Fruit fly (Drosophila melanogaster) whole organism, wandering third instar larva: ENCODE data around the gene CG11977.

Source experiments
- CG32264 ChIP-seq: fragments of 200-800 bp; sonication (Bioruptor generic); optimal IDR thresholded peaks from 2 replicates; lab custom pipeline; 2016; ENCODE audit warnings: missing biosample characterization, missing genetic modification characterization
- CG9705 ChIP-seq: fragments of 200-800 bp; sonication (Bioruptor generic); optimal IDR thresholded peaks from 2 replicates; lab custom pipeline; 2018; ENCODE audit warnings: missing biosample characterization, mild to moderate bottlenecking, missing genetic modification characterization
- CrebA ChIP-seq: fragments of 200-800 bp; sonication (Bioruptor generic); optimal IDR thresholded peaks from 2 replicates; lab custom pipeline; 2016; ENCODE audit warnings: missing biosample characterization, mild to moderate bottlenecking, missing genetic modification characterization, borderline replicate concordance
- Dfd ChIP-seq: fragments of >200 bp; optimal IDR thresholded peaks from 2 replicates; lab custom pipeline; 2017; ENCODE audit warnings: missing biosample characterization, missing genetic modification characterization
- Dif ChIP-seq: fragments of 200-275, 200-300 bp; sonication (Bioruptor generic); optimal IDR thresholded peaks from 2 replicates; lab custom pipeline; 2018; ENCODE audit warnings: missing biosample characterization, missing genetic modification characterization; ENCODE audit not compliant: partially characterized antibody
- GATAd ChIP-seq: sonication (Bioruptor generic); optimal IDR thresholded peaks from 2 replicates; lab custom pipeline; 2016; ENCODE audit warnings: missing biosample characterization, missing genetic modification characterization
- HLH106 ChIP-seq: fragments of 200-800 bp; optimal IDR thresholded peaks from 3 replicates; lab custom pipeline; 2019; ENCODE audit warnings: missing biosample characterization, mild to moderate bottlenecking, missing genetic modification characterization, moderate library complexity
- Hnf4 ChIP-seq: fragments of 200-800 bp; sonication (Bioruptor generic); optimal IDR thresholded peaks from 2 replicates; lab custom pipeline; 2016; ENCODE audit warnings: missing biosample characterization, mild to moderate bottlenecking, missing genetic modification characterization
- Hr78 ChIP-seq: fragments of >200 bp; optimal IDR thresholded peaks from 2 replicates; lab custom pipeline; 2017; ENCODE audit warnings: missing biosample characterization, missing genetic modification characterization
- Hr83 ChIP-seq: fragments of 200-300 bp; sonication (Bioruptor generic); optimal IDR thresholded peaks from 2 replicates; lab custom pipeline; 2016; ENCODE audit warnings: missing biosample characterization, mild to moderate bottlenecking, missing genetic modification characterization, moderate library complexity; ENCODE audit not compliant: poor library complexity, severe bottlenecking
- Jra ChIP-seq: sonication (Bioruptor generic); optimal IDR thresholded peaks from 2 replicates; lab custom pipeline; 2016; ENCODE audit warnings: missing biosample characterization, missing genetic modification characterization
- Mio ChIP-seq: sonication (Bioruptor generic); optimal IDR thresholded peaks from 2 replicates; lab custom pipeline; 2016; ENCODE audit warnings: missing biosample characterization, missing genetic modification characterization
- Myc ChIP-seq: fragments of >200 bp; optimal IDR thresholded peaks from 2 replicates; lab custom pipeline; 2017
- OdsH ChIP-seq: fragments of 200-800 bp; sonication (Bioruptor generic); optimal IDR thresholded peaks from 2 replicates; lab custom pipeline; 2016; ENCODE audit warnings: missing biosample characterization, mild to moderate bottlenecking, missing genetic modification characterization
- Rel ChIP-seq, 2 experiments: fragments of 200-800 bp; sonication (Bioruptor generic) in 1 of 2; optimal IDR thresholded peaks; 2 replicates in 1 of 2; 3 replicates in 1 of 2; lab custom pipeline; 2016 to 2019; ENCODE audit warnings: mild to moderate bottlenecking in 2 of 2, missing biosample characterization in 2 of 2, missing genetic modification characterization in 2 of 2, moderate library complexity in 1 of 2
- Sp1 ChIP-seq: fragments of 200-800 bp; sonication (Bioruptor generic); optimal IDR thresholded peaks from 3 replicates; lab custom pipeline; 2019; ENCODE audit warnings: missing biosample characterization, mild to moderate bottlenecking, missing genetic modification characterization, moderate library complexity
- Vsx2 ChIP-seq: fragments of 200-300, 225-300 bp; sonication (Bioruptor generic); optimal IDR thresholded peaks from 2 replicates; lab custom pipeline; 2018; ENCODE audit warnings: missing biosample characterization, missing genetic modification characterization; ENCODE audit not compliant: partially characterized antibody
- br ChIP-seq: fragments of 200-800 bp; sonication (Bioruptor generic); optimal IDR thresholded peaks from 2 replicates; lab custom pipeline; 2016; ENCODE audit warnings: missing biosample characterization, missing genetic modification characterization
- brk ChIP-seq: fragments of 200-800 bp; sonication (Bioruptor generic); optimal IDR thresholded peaks from 2 replicates; lab custom pipeline; 2016; ENCODE audit warnings: missing biosample characterization, mild to moderate bottlenecking, missing genetic modification characterization
- dl ChIP-seq, 2 experiments: fragments of 175-275, 200-275 bp in 1 of 2; fragments of 200-275 bp in 1 of 2; sonication (Bioruptor generic); optimal IDR thresholded peaks; lab custom pipeline; 2018; ENCODE audit warnings: mild to moderate bottlenecking in 2 of 2, missing biosample characterization in 2 of 2, missing genetic modification characterization in 2 of 2, moderate library complexity in 2 of 2; ENCODE audit not compliant: partially characterized antibody in 2 of 2, insufficient read depth in 1 of 2
- dmrt93B ChIP-seq: fragments of 200-800 bp; sonication (Bioruptor generic); optimal IDR thresholded peaks from 2 replicates; lab custom pipeline; 2018; ENCODE audit warnings: missing biosample characterization, mild to moderate bottlenecking, missing genetic modification characterization
- dsf ChIP-seq: sonication (Bioruptor generic); optimal IDR thresholded peaks from 2 replicates; lab custom pipeline; 2016; ENCODE audit warnings: missing biosample characterization, missing genetic modification characterization, borderline replicate concordance
- ey ChIP-seq: fragments of 200-800 bp; sonication (Bioruptor generic); optimal IDR thresholded peaks from 2 replicates; lab custom pipeline; 2016; ENCODE audit warnings: missing biosample characterization, missing genetic modification characterization
- foxo ChIP-seq, 2 experiments: fragments of 200-800 bp; sonication (Bioruptor generic); optimal IDR thresholded peaks; 2 replicates in 1 of 2; 3 replicates in 1 of 2; lab custom pipeline; 2016 to 2017; ENCODE audit warnings: missing biosample characterization in 2 of 2, missing genetic modification characterization in 2 of 2
- fru ChIP-seq: fragments of 200-800 bp; sonication (Bioruptor generic); optimal IDR thresholded peaks from 3 replicates; lab custom pipeline; 2016; ENCODE audit warnings: missing biosample characterization, mild to moderate bottlenecking, missing genetic modification characterization
- h ChIP-seq: fragments of 200-800 bp; sonication (Bioruptor generic); optimal IDR thresholded peaks from 3 replicates; lab custom pipeline; 2016; ENCODE audit warnings: missing biosample characterization, mild to moderate bottlenecking, missing genetic modification characterization
- jim ChIP-seq: fragments of 175-275, 200-325 bp; sonication (Bioruptor generic); optimal IDR thresholded peaks from 2 replicates; lab custom pipeline; 2016; ENCODE audit warnings: missing biosample characterization, mild to moderate bottlenecking, missing genetic modification characterization
- lola ChIP-seq: fragments of >200 bp; optimal IDR thresholded peaks from 2 replicates; lab custom pipeline; 2017; ENCODE audit warnings: missing biosample characterization, missing genetic modification characterization
- pan ChIP-seq: fragments of >200 bp; optimal IDR thresholded peaks from 2 replicates; lab custom pipeline; 2017
- psq ChIP-seq: fragments of 200-800 bp; sonication (Bioruptor generic); optimal IDR thresholded peaks from 3 replicates; lab custom pipeline; 2017; ENCODE audit warnings: missing biosample characterization, mild to moderate bottlenecking, missing genetic modification characterization, moderate library complexity
- rgr ChIP-seq: fragments of 200-800 bp; sonication (Bioruptor generic); optimal IDR thresholded peaks from 3 replicates; lab custom pipeline; 2016; ENCODE audit warnings: missing biosample characterization, mild to moderate bottlenecking, missing genetic modification characterization
- sage ChIP-seq: fragments of 200-800 bp; sonication (Bioruptor generic); optimal IDR thresholded peaks from 2 replicates; lab custom pipeline; 2016; ENCODE audit warnings: missing biosample characterization, mild to moderate bottlenecking, missing genetic modification characterization
- sv ChIP-seq: fragments of 200-800 bp; sonication (Bioruptor generic); optimal IDR thresholded peaks from 3 replicates; lab custom pipeline; 2016; ENCODE audit warnings: missing biosample characterization, missing genetic modification characterization
- usp ChIP-seq: fragments of >200 bp; optimal IDR thresholded peaks from 2 replicates; lab custom pipeline; 2017; ENCODE audit warnings: missing biosample characterization, missing genetic modification characterization
- woc ChIP-seq: sonication (Bioruptor generic); optimal IDR thresholded peaks from 2 replicates; lab custom pipeline; 2016; ENCODE audit warnings: missing biosample characterization, mild to moderate bottlenecking, missing genetic modification characterization

CG11977 gene

dm6 chr3R:8984602-8985074 lies 12.9 kb upstream of the CG11977 start, which contains the start of gene CG11970:
Gene CG11970 (plus strand): TSS chr3R:8984718.
- TF ChIP-seq ey (GFP tag; lab: Kevin White, UChicago), result peak; percentile 37
- TF ChIP-seq dl (GFP tag; optimal IDR thresholded peaks at IDR 0.05; lab: Kevin White, UChicago; ENCODE audit: insufficient read depth in 1 of 2, partially characterized antibody in 2 of 2), result no peak
- no peak for TF ChIP-seq Hr78 (GFP tag; lab: Kevin White, UChicago)
- TF ChIP-seq Jra, result peak; percentile 31
- TF ChIP-seq dmrt93B (GFP tag; lab: Kevin White, UChicago), result no peak
- TF ChIP-seq HLH106, result peak; percentile 71
- peak; percentile 42 for TF ChIP-seq rgr
- TF ChIP-seq fru, result peak; percentile 44
- TF ChIP-seq usp (GFP tag; lab: Kevin White, UChicago), result no peak
- no peak for TF ChIP-seq Dfd (GFP tag; lab: Kevin White, UChicago)
- TF ChIP-seq CG9705 (GFP tag; lab: Kevin White, UChicago), result peak; percentile 62
- peak; percentile 25 for TF ChIP-seq Hr83 (GFP tag; lab: Kevin White, UChicago)
- peak; percentile 24 for TF ChIP-seq OdsH (GFP tag; lab: Kevin White, UChicago)
- no peak for TF ChIP-seq Mio (GFP tag; lab: Kevin White, UChicago)
- no peak for TF ChIP-seq Vsx2 (GFP tag; lab: Kevin White, UChicago)
- no peak for TF ChIP-seq sage (GFP tag; lab: Kevin White, UChicago)
- TF ChIP-seq brk (GFP tag; lab: Kevin White, UChicago), result no peak
- no peak for TF ChIP-seq dsf (GFP tag; lab: Kevin White, UChicago)
- TF ChIP-seq psq (GFP tag; lab: Kevin White, UChicago), result peak; percentile 26
- TF ChIP-seq woc, result peak; percentile 51
- peak; percentile 23 for TF ChIP-seq Myc (lab: Kevin White, UChicago)
- TF ChIP-seq Sp1 (GFP tag; lab: Kevin White, UChicago), result peak; percentile 42
- TF ChIP-seq pan, result no peak
- no peak for TF ChIP-seq lola (GFP tag; lab: Kevin White, UChicago)
- no peak for TF ChIP-seq Dif (GFP tag; lab: Kevin White, UChicago)
- no peak for TF ChIP-seq CrebA (GFP tag; lab: Kevin White, UChicago)
- TF ChIP-seq Rel (GFP tag; optimal IDR thresholded peaks at IDR 0.05; lab: Kevin White, UChicago), result no peak
- TF ChIP-seq Rel (tag; optimal IDR thresholded peaks at IDR 0.05; lab: Kevin White, UChicago), result peak; percentile 15
- TF ChIP-seq foxo (GFP tag; optimal IDR thresholded peaks at IDR 0.05; lab: Kevin White, UChicago), result peak in 1 of 2 experiments; percentile 48

dm6 chr3R:8992928-8993579 lies 4.4 kb upstream of the CG11977 start, which contains the start of gene CG11975:
Gene CG11975 (plus strand): TSS chr3R:8993253.
- peak; percentile 90 for TF ChIP-seq Hr83 (GFP tag; lab: Kevin White, UChicago)
- TF ChIP-seq sage (GFP tag; lab: Kevin White, UChicago), result no peak
- TF ChIP-seq fru, result peak; percentile 85
- TF ChIP-seq Rel (GFP tag; optimal IDR thresholded peaks at IDR 0.05; lab: Kevin White, UChicago), result no peak
- peak; percentile 69 for TF ChIP-seq Rel (tag; optimal IDR thresholded peaks at IDR 0.05; lab: Kevin White, UChicago)
- peak; percentile 28 for TF ChIP-seq Dif (GFP tag; lab: Kevin White, UChicago)
- TF ChIP-seq woc, result peak; percentile 92
- TF ChIP-seq Hnf4 (GFP tag; lab: Kevin White, UChicago), result peak; percentile 91
- no peak for TF ChIP-seq dsf (GFP tag; lab: Kevin White, UChicago)
- TF ChIP-seq sv (GFP tag; lab: Kevin White, UChicago), result peak; percentile 64
- TF ChIP-seq Hr78 (GFP tag; lab: Kevin White, UChicago), result no peak
- TF ChIP-seq h, result peak; percentile 89
- peak; percentile 60 for TF ChIP-seq GATAd (GFP tag; lab: Kevin White, UChicago)
- TF ChIP-seq CrebA (GFP tag; lab: Kevin White, UChicago), result no peak
- TF ChIP-seq dl (GFP tag; optimal IDR thresholded peaks at IDR 0.05; lab: Kevin White, UChicago; ENCODE audit: insufficient read depth in 1 of 2, partially characterized antibody in 2 of 2), result no peak
- TF ChIP-seq Mio (GFP tag; lab: Kevin White, UChicago), result no peak
- TF ChIP-seq CG9705 (GFP tag; lab: Kevin White, UChicago), result peak; percentile 60
- peak; percentile 86 for TF ChIP-seq Jra
- TF ChIP-seq ey (GFP tag; lab: Kevin White, UChicago), result peak; percentile 84
- no peak for TF ChIP-seq pan
- TF ChIP-seq foxo (GFP tag; optimal IDR thresholded peaks at IDR 0.05; lab: Kevin White, UChicago), result peak; percentile 40 to 89
- TF ChIP-seq br (GFP tag; lab: Kevin White, UChicago), result peak; percentile 80
- peak; percentile 75 for TF ChIP-seq HLH106
- no peak for TF ChIP-seq jim (GFP tag; lab: Kevin White, UChicago)
- TF ChIP-seq Sp1 (GFP tag; lab: Kevin White, UChicago), result peak; percentile 71
- TF ChIP-seq CG32264, result peak; percentile 3
- peak; percentile 84 for TF ChIP-seq rgr
- TF ChIP-seq psq (GFP tag; lab: Kevin White, UChicago), result peak; percentile 79
- peak; percentile 98 for TF ChIP-seq Myc (lab: Kevin White, UChicago)
- TF ChIP-seq OdsH (GFP tag; lab: Kevin White, UChicago), result peak; percentile 80
- TF ChIP-seq Vsx2 (GFP tag; lab: Kevin White, UChicago), result no peak
